Fruit fly (Drosophila melanogaster) whole organism: ENCODE results near the gene Slu7.

Experiments used
- CG8478 ChIP-seq: fragments of >200 bp; optimal IDR thresholded peaks from 2 replicates; lab custom pipeline; 2018; ENCODE audit warnings: inconsistent platforms
- Dll ChIP-seq: fragments of >200 bp; optimal IDR thresholded peaks from 2 replicates; lab custom pipeline; 2017
- EcR ChIP-seq, 2 experiments: fragments of >200 bp; optimal IDR thresholded peaks; 2 replicates each; lab custom pipeline; 2017; ENCODE audit warnings: missing biosample characterization in 2 of 2, missing genetic modification characterization in 2 of 2, missing genetic modification reagents in 2 of 2
- pan ChIP-seq: fragments of >200 bp; optimal IDR thresholded peaks from 2 replicates; lab custom pipeline; 2017
- psq ChIP-seq: fragments of >200 bp; optimal IDR thresholded peaks from 2 replicates; lab custom pipeline; 2017
- usp ChIP-seq: fragments of >200 bp; optimal IDR thresholded peaks from 2 replicates; lab custom pipeline; 2017; ENCODE audit warnings: missing biosample characterization, missing genetic modification characterization, mixed read lengths

Slu7 gene

DNA sequence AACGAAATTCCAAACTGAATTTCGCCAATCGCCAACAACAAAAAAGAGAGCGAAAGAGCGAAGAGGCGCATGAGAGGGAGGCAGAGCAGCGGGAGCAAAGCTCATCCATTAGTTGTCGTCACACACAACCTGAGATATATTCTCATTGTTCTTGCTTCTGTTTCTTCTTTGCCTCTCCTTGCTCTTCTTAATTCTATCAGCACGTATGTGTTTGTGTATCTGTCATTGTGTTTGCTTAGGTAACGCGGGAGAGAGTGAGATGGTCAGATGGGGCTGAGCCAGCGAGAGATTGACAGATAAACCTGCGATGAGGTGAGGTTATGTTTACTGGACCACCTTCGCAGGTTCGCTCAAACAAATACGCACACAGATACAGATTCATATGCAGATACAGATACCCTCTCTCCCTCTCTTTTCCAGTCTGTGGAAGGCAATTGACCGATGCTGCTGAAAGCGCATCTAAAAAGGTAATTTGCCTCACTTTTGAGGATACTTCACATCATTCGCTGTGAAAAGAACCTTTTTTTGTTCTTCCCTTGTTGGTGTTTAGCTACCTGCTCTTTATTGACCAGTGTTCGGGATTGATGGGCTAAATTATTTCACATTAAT lies 35.2 kb upstream of the Slu7 start:
- TF ChIP-seq pan = no peak
- no peak for TF ChIP-seq usp (GFP tag; lab: Kevin White, UChicago)
- peak in 1 of 2 experiments; percentile 0 for TF ChIP-seq EcR (GFP tag; optimal IDR thresholded peaks at IDR 0.05; lab: Kevin White, UChicago)

DNA sequence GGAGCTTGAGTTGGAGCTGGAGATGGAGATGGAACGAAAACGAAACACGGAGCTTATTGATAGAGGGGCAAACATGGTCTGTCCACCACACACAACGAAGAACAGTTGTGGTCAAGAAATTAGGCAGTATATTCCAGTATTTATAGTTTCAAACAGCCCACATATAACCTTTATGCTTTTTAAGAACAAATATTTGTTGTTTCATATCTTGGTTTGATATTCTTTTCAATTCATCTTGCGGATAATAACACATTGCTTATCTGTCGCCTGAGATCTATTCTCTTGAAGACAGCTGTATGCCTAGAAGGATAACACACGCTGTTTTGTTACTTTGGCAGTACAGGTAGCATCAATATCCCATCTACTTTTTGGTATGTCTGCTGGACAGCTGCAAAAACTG lies 34.0 kb upstream of the Slu7 start:
- no peak for TF ChIP-seq usp (GFP tag; lab: Kevin White, UChicago)
- no peak for TF ChIP-seq pan
- no peak for TF ChIP-seq EcR (GFP tag; optimal IDR thresholded peaks at IDR 0.05; lab: Kevin White, UChicago)
- TF ChIP-seq Dll (lab: Kevin White, UChicago) = no peak
- no peak for TF ChIP-seq psq

DNA sequence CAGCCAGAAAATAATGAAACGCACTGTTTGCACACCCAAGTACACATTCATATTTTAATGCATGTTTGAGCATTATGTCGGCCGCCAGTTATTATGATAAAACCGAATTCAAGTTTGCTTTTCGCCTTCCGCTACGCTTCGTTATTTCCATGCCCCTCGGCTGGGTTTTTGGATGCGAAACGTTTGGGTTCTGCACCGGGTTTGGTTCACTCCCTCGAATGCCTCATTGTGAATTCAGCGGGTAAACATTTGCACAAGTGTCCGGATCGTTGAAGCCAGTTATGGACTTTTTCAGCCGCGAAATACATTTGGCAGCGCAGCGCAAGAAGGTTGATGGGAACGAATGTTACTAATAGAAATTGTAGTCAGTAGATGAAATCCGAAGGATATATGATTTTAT lies 32.3 kb upstream of the Slu7 start:
- TF ChIP-seq EcR (GFP tag; optimal IDR thresholded peaks at IDR 0.05; lab: Kevin White, UChicago) (no peak), pan (no peak), usp (GFP tag; lab: Kevin White, UChicago) (no peak), Dll (lab: Kevin White, UChicago) (no peak), psq (no peak), CG8478 (lab: Kevin White, UChicago) (no peak)

DNA sequence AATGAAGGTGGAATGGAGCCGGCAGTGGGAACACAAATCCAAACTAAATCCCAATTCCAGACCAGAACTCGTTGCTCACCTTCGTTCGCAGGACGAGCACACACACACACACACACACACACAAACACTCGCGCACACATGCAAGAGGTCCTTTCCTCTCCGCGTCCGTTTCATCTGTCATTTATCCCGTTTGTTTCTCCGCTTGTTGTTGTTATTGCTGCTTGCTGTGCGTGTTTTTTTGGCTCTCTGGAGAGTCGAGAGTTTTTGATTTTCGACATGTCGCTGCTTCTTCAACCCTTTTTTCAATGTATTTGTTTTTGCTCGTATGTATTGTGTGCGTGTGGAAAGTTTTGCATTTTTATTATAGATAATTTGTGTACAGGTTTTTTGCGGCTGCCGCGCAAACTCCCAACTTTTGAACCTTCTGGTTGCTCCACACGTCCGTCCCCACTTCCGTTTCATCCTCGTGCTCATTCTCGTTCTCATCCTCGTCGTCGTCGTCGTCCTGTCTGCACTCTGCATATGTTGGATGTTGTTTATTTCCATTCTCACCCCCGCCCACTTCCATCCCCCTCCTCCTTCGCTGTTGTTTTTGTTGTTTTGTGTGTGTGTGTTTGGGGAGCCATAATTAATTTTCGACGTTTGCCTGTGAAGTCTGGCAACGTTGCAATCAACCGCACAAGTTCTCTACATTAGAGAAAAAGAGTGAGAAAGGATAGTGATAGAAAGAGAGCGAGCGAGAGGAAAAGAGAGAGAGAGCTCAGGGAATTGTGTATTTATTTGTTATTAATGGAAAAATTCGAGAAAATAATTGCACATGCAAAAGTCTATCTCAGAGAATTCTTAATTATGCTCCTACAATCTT lies 30.6 kb upstream of the Slu7 start:
- no peak for TF ChIP-seq usp (GFP tag; lab: Kevin White, UChicago)
- no peak for TF ChIP-seq CG8478 (lab: Kevin White, UChicago)
- no peak for TF ChIP-seq pan
- TF ChIP-seq Dll (lab: Kevin White, UChicago) = no peak
- TF ChIP-seq EcR (GFP tag; optimal IDR thresholded peaks at IDR 0.05; lab: Kevin White, UChicago) = no peak
- TF ChIP-seq psq = no peak

DNA sequence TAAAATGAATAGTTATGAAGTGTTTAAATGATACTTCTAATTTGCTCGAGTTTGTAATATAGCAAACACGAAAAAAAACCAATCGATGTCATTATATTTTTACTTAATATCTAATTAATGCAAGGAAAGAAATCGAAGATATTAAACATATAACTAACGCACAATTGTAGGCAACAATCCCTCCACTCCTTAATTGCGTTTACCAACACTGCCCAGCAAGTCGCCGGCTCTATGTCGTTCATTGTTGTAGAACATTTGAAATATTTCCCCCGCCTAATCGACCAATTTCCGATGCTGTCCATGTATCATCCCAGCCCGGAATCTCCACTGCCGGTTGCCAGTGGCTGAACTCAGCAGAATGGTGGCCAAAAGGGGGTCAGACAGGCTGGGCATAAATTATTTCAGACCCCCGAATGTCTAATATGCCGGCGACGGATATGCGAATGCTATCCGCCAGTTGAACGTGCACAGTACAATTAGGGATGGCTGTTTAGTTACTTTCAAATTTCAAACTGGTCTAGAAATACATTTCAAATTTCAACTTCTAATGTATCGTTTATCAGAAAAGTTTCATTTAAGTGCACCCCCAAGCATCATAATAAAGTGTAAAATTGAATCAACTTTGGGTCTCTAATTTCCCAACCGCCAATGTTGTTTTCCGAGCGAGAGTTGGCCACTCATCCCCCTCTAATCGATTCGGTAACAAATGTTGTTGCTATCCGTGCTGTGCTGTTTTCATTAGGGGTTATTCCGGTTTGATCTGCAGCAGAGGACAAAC lies 29.7 kb upstream of the Slu7 start:
- no peak for TF ChIP-seq pan
- TF ChIP-seq CG8478 (lab: Kevin White, UChicago) = no peak
- TF ChIP-seq Dll (lab: Kevin White, UChicago) = no peak
- no peak for TF ChIP-seq psq
- TF ChIP-seq usp (GFP tag; lab: Kevin White, UChicago) = no peak
- TF ChIP-seq EcR (GFP tag; optimal IDR thresholded peaks at IDR 0.05; lab: Kevin White, UChicago) = no peak

DNA sequence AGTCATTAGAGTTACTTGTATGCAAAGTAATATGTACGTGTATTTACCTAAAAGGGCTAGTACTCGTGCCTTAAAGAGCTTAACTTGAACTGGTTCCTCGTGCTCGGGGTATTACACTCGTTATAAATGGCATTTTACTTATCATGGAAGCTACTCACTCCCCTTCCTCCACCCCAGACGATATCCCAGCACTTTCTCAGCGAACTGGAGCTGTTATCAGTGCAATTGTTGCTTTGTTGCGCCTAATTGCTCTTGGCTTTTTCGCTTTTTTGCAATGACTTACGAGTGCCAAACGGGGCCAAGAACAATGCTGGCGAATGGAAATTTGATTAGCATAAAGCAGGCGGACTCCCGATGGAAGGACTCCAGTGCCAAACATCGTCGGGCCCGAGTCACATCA lies 28.2 kb upstream of the Slu7 start:
- no peak for TF ChIP-seq usp (GFP tag; lab: Kevin White, UChicago)
- no peak for TF ChIP-seq Dll (lab: Kevin White, UChicago)

DNA sequence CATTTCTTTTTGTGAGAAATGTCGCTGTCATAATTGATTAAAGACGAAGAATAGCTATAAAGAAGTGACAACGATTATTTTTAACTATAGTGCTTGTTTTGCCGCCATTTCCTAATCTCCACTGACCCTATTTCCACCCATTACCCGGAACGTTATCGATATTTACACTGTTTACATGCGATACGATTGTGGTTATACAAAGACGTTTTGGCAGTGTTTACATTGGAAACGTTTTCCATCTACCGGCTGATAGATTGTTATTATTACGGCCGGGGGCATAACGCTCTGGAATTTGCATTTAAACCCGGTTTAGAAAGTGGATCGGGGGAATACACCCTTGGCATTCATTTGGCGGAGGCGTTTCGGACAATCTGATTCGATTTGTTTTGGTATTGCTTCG lies 27.4 kb upstream of the Slu7 start:
- TF ChIP-seq CG8478 (lab: Kevin White, UChicago) (no peak), EcR (GFP tag; optimal IDR thresholded peaks at IDR 0.05; lab: Kevin White, UChicago) (no peak), Dll (lab: Kevin White, UChicago) (no peak), pan (no peak)

DNA sequence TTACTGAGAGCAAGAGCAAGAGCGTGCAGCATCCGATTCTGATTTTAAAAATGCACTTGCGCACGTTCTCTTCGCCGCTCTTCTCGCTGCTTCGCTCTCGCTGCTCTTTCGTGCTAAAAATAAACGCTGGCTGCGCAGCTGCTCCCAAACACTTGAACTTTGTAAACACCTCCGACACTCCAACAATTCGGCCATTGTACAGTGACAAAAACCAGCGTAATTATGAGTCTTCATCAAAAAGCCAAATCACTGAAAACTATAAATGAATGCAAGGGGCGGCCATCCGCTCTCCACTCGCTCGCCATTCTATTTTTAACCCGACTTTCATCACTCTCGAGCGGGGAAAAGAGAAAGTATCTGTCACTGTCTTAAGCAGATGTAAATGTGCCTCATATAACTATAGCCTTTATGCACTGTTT lies 25.8 kb upstream of the Slu7 start:
- no peak for TF ChIP-seq CG8478 (lab: Kevin White, UChicago)
- peak; percentile 85 for TF ChIP-seq Dll (lab: Kevin White, UChicago)
- TF ChIP-seq pan = no peak
- TF ChIP-seq psq = no peak
- TF ChIP-seq EcR (GFP tag; optimal IDR thresholded peaks at IDR 0.05; lab: Kevin White, UChicago) = peak in 1 of 2 experiments; percentile 40
- TF ChIP-seq usp (GFP tag; lab: Kevin White, UChicago) = no peak

DNA sequence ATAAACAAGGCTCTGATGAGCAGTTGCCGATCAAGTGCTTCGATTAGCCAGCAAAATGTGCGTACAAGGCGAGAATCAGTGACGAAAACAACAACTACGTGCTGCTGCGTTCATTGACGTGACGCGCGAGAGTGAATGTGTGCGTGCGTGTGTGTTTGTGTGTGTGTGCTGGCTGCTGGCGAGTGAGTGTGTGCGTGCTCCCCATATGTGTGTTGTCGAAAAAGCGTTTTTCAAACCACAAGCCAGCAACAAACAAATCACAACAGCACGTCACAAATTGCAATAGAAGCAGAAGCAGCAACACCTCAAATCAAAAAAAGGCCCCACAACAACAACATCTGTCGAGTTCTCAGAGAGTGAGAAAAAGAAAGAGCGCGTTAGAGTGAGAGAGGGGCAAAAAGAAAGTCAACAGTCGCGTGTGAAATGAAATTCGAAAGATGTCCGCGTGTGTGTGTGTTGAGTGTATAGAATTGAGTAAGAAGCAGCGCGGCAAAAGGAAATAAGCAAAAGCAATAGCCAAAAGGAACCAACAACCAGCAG lies 25.1 kb upstream of the Slu7 start:
- no peak for TF ChIP-seq pan
- no peak for TF ChIP-seq EcR (GFP tag; optimal IDR thresholded peaks at IDR 0.05; lab: Kevin White, UChicago)
- TF ChIP-seq psq = no peak
- TF ChIP-seq Dll (lab: Kevin White, UChicago) = peak; percentile 46

DNA sequence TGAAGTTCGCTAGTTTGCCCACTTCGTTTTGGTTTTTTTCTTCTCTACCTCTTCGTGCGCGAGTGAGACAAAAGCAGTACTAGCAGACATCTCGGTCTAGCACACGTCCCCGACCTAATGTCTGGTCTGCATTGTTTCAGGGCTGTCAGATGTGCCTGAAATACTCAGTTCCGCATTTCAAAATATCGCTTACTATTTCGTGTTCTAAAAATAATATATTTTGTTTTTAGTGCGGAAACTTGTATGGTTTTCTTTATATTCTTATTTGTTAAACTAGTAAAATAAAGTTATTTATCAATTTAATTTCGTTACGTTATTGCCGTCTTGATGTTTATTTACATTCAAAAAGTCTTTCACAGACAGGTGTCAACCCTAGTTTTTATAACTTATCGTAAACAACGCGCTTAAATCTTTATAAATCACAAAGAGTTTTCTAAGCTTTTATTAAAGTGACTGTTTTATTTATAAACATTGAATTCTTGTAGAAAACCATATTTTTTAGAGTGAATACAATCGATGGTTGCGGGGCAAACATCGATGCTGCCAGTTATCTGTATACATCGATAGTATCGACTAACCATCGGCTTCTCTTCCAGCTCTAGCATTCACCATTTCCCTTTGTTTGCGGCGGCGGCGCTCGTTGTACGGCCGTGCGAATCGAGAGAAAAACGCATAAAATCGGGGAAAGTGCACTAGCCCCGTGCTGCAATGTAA lies 24.5 kb upstream of the Slu7 start:
- TF ChIP-seq Dll (lab: Kevin White, UChicago) (no peak), pan (no peak), psq (no peak), EcR (GFP tag; optimal IDR thresholded peaks at IDR 0.05; lab: Kevin White, UChicago) (peak in 1 of 2 experiments; percentile 71), CG8478 (lab: Kevin White, UChicago) (peak; percentile 46), usp (GFP tag; lab: Kevin White, UChicago) (no peak)

DNA sequence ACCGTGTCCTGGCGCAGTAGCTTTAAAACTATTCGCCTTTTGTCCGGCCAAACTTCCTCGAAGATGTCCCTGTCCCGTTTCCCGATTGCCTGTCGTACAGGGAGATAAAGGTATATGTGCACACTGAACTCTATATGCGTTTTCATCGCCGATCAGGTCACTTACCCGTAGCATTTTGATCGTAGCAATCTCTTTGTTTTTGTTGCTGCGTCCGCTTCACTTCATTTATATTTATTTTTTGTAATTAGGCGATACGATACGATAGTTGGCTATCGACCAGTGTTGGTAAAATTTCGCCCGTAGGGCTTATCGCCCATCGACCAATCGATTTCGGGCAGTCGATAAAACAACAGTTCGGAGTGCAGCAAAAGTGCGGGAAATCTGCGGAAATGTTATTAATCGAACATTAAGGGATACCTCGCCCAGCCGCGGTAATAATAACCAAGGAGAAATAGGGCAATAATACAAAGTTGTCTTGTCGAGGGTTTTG lies 23.9 kb upstream of the Slu7 start, which contains the start of the genes Cul5 and Bicra:
TSS of gene Cul5 (minus strand) at position 259 of the 490 bp plus-strand sequence.
TSS of gene Bicra (plus strand) at position 324 of the 490 bp plus-strand sequence.
- TF ChIP-seq EcR (GFP tag; optimal IDR thresholded peaks at IDR 0.05; lab: Kevin White, UChicago) (no peak), Dll (lab: Kevin White, UChicago) (no peak), psq (no peak), pan (no peak), usp (GFP tag; lab: Kevin White, UChicago) (no peak)
